Worm (Caenorhabditis elegans) whole organism, young adult: ENCODE measurements around the gene Y45F10B.9.
A peak's percentile ranks its signal among the peaks of the same experiment; 100 is the strongest.

Experiments used
- C06A6.2 ChIP-seq: fragments of 200-800 bp; sonication (Bioruptor generic); conservative IDR thresholded peaks from 2 replicates; pipeline ENCODE4 v1.3.6; 2022; ENCODE audit warnings: missing genetic modification characterization, missing compliant biosample characterization
- D2030.7 ChIP-seq: fragments of 200-800 bp; sonication (Bioruptor generic); IDR thresholded peaks from 2 replicates; pipeline ENCODE4 v1.3.6; 2022; ENCODE audit warnings: missing genetic modification reagents, missing genetic modification characterization, missing compliant biosample characterization
- F22D6.2 ChIP-seq: sonication (generic microtip); optimal IDR thresholded peaks from 2 replicates; lab custom pipeline; 2016; ENCODE audit warnings: mild to moderate bottlenecking, missing genetic modification characterization, missing compliant biosample characterization
- F33H1.4 ChIP-seq: fragments of 200-800 bp; sonication (Bioruptor generic); IDR thresholded peaks from 2 replicates; pipeline ENCODE4 v1.3.6; 2022; ENCODE audit warnings: missing genetic modification reagents, missing genetic modification characterization, missing compliant biosample characterization
- F52B5.7 ChIP-seq: sonication (generic microtip); optimal IDR thresholded peaks from 2 replicates; lab custom pipeline; 2016; ENCODE audit warnings: mild to moderate bottlenecking, missing genetic modification characterization, missing compliant biosample characterization
- F57A8.1 ChIP-seq: fragments of 200-800 bp; sonication (Bioruptor generic); optimal IDR thresholded peaks from 2 replicates; lab custom pipeline; 2018; ENCODE audit warnings: mild to moderate bottlenecking, missing genetic modification characterization, moderate library complexity, missing compliant biosample characterization
- Y95B8A.8 ChIP-seq: fragments of 200-800 bp; sonication (Bioruptor generic); IDR thresholded peaks from 2 replicates; pipeline ENCODE4 v1.3.6; 2022; ENCODE audit warnings: missing genetic modification reagents, missing genetic modification characterization, missing compliant biosample characterization
- ama-1 ChIP-seq, 3 experiments: fragments of 150-350 bp in 1 of 3; sonication (generic microtip) in 2 of 3; optimal IDR thresholded peaks; 2 replicates each; lab custom pipeline; 2014 to 2018; ENCODE audit warnings: missing biosample characterization in 2 of 3, missing genetic modification characterization in 2 of 3, missing genetic modification reagents in 2 of 3
- attf-6 ChIP-seq: fragments of 200-800 bp; sonication (Bioruptor generic); IDR thresholded peaks from 2 replicates; pipeline ENCODE4 v1.3.6; 2022; ENCODE audit warnings: missing genetic modification reagents, missing genetic modification characterization, missing compliant biosample characterization
- cebp-2 ChIP-seq: fragments of 200-800 bp; sonication (Bioruptor generic); IDR thresholded peaks from 2 replicates; pipeline ENCODE4 v1.3.6; 2022; ENCODE audit warnings: missing genetic modification characterization, missing compliant biosample characterization
- ceh-79 ChIP-seq: sonication (generic microtip); optimal IDR thresholded peaks from 2 replicates; lab custom pipeline; 2017; ENCODE audit warnings: mild to moderate bottlenecking, missing genetic modification characterization, missing compliant biosample characterization
- chd-7 ChIP-seq: sonication (generic microtip); optimal IDR thresholded peaks from 2 replicates; lab custom pipeline; 2016; ENCODE audit warnings: mild to moderate bottlenecking, missing genetic modification characterization, moderate library complexity, missing compliant biosample characterization
- die-1 ChIP-seq: sonication (generic microtip); optimal IDR thresholded peaks from 2 replicates; lab custom pipeline; 2016; ENCODE audit warnings: missing genotype, mild to moderate bottlenecking, missing genetic modification characterization, missing compliant biosample characterization
- dox-1 ChIP-seq: fragments of 200-800 bp; sonication (Bioruptor generic); IDR thresholded peaks from 2 replicates; pipeline ENCODE4 v1.3.6; 2022; ENCODE audit warnings: missing genetic modification reagents, missing genetic modification characterization, missing compliant biosample characterization
- hlh-12 ChIP-seq: sonication (generic microtip); optimal IDR thresholded peaks from 2 replicates; lab custom pipeline; 2016; ENCODE audit warnings: missing genetic modification characterization, missing compliant biosample characterization
- hrde-1 ChIP-seq: sonication (generic microtip); optimal IDR thresholded peaks from 2 replicates; lab custom pipeline; 2016; ENCODE audit warnings: missing genetic modification characterization, mild to moderate bottlenecking, missing compliant biosample characterization, moderate library complexity, missing genotype, missing genetic modification reagents, borderline replicate concordance
- hsf-1 ChIP-seq: fragments of 200-800 bp; sonication (Bioruptor generic); IDR thresholded peaks from 2 replicates; pipeline ENCODE4 v1.3.6; 2022; ENCODE audit warnings: missing genetic modification reagents, missing genetic modification characterization, missing compliant biosample characterization
- lag-1 ChIP-seq: fragments of 200-800 bp; sonication (Bioruptor generic); IDR thresholded peaks from 2 replicates; pipeline ENCODE4 v1.3.6; 2022; ENCODE audit warnings: missing genetic modification reagents, missing genetic modification characterization, missing compliant biosample characterization
- lin-26 ChIP-seq: fragments of 200-800 bp; sonication (Bioruptor generic); IDR thresholded peaks from 2 replicates; pipeline ENCODE4 v1.3.6; 2022; ENCODE audit warnings: missing genetic modification reagents, missing genetic modification characterization, missing compliant biosample characterization
- lir-1 ChIP-seq: fragments of 200-800 bp; sonication (Bioruptor generic); conservative IDR thresholded peaks from 2 replicates; pipeline ENCODE4 v1.3.6; 2022; ENCODE audit warnings: missing genetic modification reagents, missing genetic modification characterization, missing compliant biosample characterization
- madf-10 ChIP-seq: sonication (generic microtip); optimal IDR thresholded peaks from 2 replicates; lab custom pipeline; 2016; ENCODE audit warnings: mild to moderate bottlenecking, missing genetic modification characterization, missing compliant biosample characterization
- nhr-27 ChIP-seq: fragments of 200-800 bp; sonication (Bioruptor generic); optimal IDR thresholded peaks from 2 replicates; lab custom pipeline; 2018; ENCODE audit warnings: mild to moderate bottlenecking, missing genetic modification characterization, moderate library complexity, missing compliant biosample characterization
- nhr-80 ChIP-seq: sonication (generic microtip); optimal IDR thresholded peaks from 2 replicates; lab custom pipeline; 2016; ENCODE audit warnings: missing genetic modification characterization, missing compliant biosample characterization
- sdz-38 ChIP-seq: sonication (generic microtip); optimal IDR thresholded peaks from 2 replicates; lab custom pipeline; 2016; ENCODE audit warnings: missing genotype, missing genetic modification characterization, missing compliant biosample characterization
- snpc-3.4 ChIP-seq: sonication (generic microtip); optimal IDR thresholded peaks from 2 replicates; lab custom pipeline; 2017; ENCODE audit warnings: missing genetic modification characterization, mild to moderate bottlenecking, missing compliant biosample characterization, antibody characterized with exemption, moderate library complexity, missing genotype, missing genetic modification reagents
- tlf-1 ChIP-seq: fragments of 200-800 bp; sonication (Bioruptor generic); optimal IDR thresholded peaks from 2 replicates; lab custom pipeline; 2018; ENCODE audit warnings: mild to moderate bottlenecking, missing genetic modification characterization, missing compliant biosample characterization
- unc-62 ChIP-seq: fragments of 150-350 bp; optimal IDR thresholded peaks from 2 replicates; lab custom pipeline; 2014; ENCODE audit warnings: missing biosample characterization, missing genetic modification reagents, missing genetic modification characterization
- xnd-1 ChIP-seq: sonication (generic microtip); optimal IDR thresholded peaks from 2 replicates; lab custom pipeline; 2016; ENCODE audit warnings: missing genotype, missing genetic modification reagents, missing genetic modification characterization, missing compliant biosample characterization
- zfh-2 ChIP-seq: fragments of 200-800 bp; sonication (Bioruptor generic); conservative IDR thresholded peaks from 2 replicates; pipeline ENCODE4 v1.3.6; 2022; ENCODE audit warnings: missing genetic modification reagents, missing genetic modification characterization, missing compliant biosample characterization
- ztf-28 ChIP-seq: fragments of 200-800 bp; sonication (Bioruptor generic); IDR thresholded peaks from 2 replicates; pipeline ENCODE4 v1.3.6; 2022; ENCODE audit warnings: missing genetic modification reagents, missing genetic modification characterization, missing compliant biosample characterization

The Y45F10B.9 gene

ce11 chrIV:13574733-13575132 is 23.0 kb downstream of the Y45F10B.9 start, which contains the start of gene srd-10 (continued):
- TF ChIP-seq madf-10 (tag; lab: Kevin White, UChicago) (no peak), cebp-2 (GFP tag; lab: Robert Waterston, UW) (no peak)

DNA sequence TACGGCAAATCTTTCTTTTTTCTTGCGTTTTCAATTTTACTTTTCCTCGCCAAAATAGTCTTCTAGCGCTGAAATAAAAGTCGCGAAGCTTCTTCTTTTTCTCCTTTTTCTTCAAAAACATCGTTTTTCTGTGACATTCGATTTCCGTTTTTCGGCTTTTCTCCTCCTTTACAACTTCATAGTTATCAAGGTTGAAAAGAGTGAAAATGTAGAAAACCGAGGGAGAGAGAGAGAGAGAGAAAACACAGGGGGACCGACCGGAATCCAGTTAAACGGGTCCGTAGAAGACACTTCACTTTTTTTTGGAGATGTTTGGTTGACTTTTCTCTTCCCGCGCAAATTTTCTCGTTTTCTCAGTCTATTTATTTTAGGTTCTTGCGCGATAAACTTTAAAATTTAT is 33.4 kb downstream of the Y45F10B.9 start:
- no peak for TF ChIP-seq hlh-12
- no peak for TF ChIP-seq hrde-1
- no peak for TF ChIP-seq F33H1.4 (GFP tag; lab: Robert Waterston, UW)
- TF ChIP-seq C06A6.2 (GFP tag; lab: Robert Waterston, UW): no peak
- TF ChIP-seq, all 124 proteins: peak for 0

- TF ChIP-seq chd-7 (tag; lab: Kevin White, UChicago) (no peak), ztf-28 (0 out of 2 replicates have a peak, but pooled peaks have one; percentile 39)
These were observed 36.1 kb downstream of the Y45F10B.9 start, which contains the start of the genes Y45F10B.13 and qui-1 for ce11 chrIV:13561629-13562028. Gene Y45F10B.13, minus strand, starts transcription at chrIV:13561729. Gene qui-1, plus strand, starts transcription at chrIV:13561861.

DNA sequence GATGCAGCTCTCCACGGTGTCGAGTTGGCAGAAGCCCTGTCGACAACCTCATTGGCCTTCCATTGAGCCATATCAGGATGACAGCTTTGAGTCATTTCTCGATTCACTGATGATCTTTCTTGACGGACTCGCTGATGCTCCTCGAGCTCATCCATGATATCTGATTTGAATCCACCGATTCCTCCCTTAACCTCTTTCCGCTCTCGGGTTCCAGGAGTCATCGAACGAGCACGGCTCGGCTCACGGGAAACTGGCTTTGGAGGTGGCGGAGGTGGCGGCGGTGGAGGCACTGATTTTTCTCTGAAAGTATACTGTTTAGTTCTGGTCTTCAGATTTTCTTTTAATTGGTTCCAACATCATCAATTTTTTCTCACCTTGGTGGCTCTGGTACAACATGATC is 38.7 kb downstream of the Y45F10B.9 start:
- peak; percentile 65; the same call in 1 of the 2 replicates for TF ChIP-seq zfh-2
- TF ChIP-seq xnd-1: no peak

DNA sequence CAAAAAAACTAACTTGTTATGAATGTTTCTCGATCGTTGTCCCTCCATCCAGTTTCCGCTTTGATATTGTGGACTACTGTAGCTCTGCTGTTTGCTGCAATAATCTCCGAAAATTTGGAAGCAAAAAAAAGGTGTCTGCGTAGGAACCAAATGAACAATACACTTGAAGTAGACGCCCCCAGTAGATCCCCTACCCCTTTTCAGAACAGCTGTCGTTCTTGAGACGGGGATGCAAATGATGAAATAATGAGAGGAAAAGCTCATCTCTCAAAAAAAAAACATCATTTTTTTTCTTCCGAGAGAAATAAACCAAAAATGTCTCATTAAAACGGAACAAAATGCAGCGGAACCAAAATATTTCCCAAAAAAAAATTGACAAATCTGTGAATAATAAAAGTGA is 40.3 kb downstream of the Y45F10B.9 start:
- TF ChIP-seq D2030.7 (GFP tag; lab: Robert Waterston, UW) (no peak), Y95B8A.8 (GFP tag; lab: Robert Waterston, UW) (no peak), ceh-79 (tag; lab: Kevin White, UChicago) (no peak), dox-1 (GFP tag; lab: Robert Waterston, UW) (no peak), lin-26 (no peak), snpc-3.4 (tag; lab: Kevin White, UChicago) (no peak), hsf-1 (no peak), lag-1 (GFP tag; lab: Robert Waterston, UW) (no peak), attf-6 (GFP tag; lab: Robert Waterston, UW) (no peak), nhr-80 (tag; lab: Kevin White, UChicago) (no peak)
- TF ChIP-seq, all 124 proteins: peak for 0

DNA sequence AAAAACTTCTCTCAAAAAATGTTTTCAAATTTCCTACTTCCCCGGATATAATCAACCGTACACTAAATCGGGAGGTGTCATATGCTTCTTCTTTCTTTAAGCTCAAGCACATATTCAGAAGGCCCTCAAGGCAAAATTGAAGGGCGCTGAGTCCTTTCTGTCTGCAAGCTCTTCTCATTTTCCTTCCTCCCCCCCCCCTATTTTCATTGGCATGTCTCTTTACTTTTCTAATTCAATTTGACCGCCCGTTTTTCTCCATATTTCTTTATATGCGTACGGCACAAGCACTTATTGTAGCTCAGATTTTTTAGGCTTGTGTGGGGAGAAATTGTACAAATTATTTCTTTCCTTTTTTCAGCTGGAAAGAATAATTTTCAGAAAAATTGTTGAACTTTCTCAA is 42.2 kb downstream of the Y45F10B.9 start:
- no peak for TF ChIP-seq F22D6.2 (tag; lab: Kevin White, UChicago)
- TF ChIP-seq unc-62 (GFP tag; lab: Kevin White, UChicago): no peak

ce11 chrIV:13554350-13554749 is 43.4 kb downstream of the Y45F10B.9 start:
- no peak for TF ChIP-seq ama-1 (optimal IDR thresholded peaks at IDR 0.05; lab: Kevin White, UChicago)
- no peak for TF ChIP-seq ama-1 (GFP tag; optimal IDR thresholded peaks at IDR 0.05; lab: Kevin White, UChicago)
- no peak for TF ChIP-seq F52B5.7 (tag; lab: Kevin White, UChicago)
- TF ChIP-seq tlf-1 (GFP tag; lab: Kevin White, UChicago): no peak
- TF ChIP-seq lir-1 (GFP tag; lab: Robert Waterston, UW): no peak
- TF ChIP-seq F33H1.4 (GFP tag; lab: Robert Waterston, UW): no peak
- no peak for TF ChIP-seq F57A8.1 (GFP tag; lab: Kevin White, UChicago)
- no peak for TF ChIP-seq nhr-27 (tag; lab: Kevin White, UChicago)
- TF ChIP-seq sdz-38 (tag; lab: Kevin White, UChicago): no peak
- no peak for TF ChIP-seq die-1 (tag; lab: Kevin White, UChicago)
- no peak for TF ChIP-seq F22D6.2 (tag; lab: Kevin White, UChicago)
